Fruit fly (Drosophila melanogaster): Measurements from ENCODE around the gene b.
A peak's percentile ranks its signal among the peaks of the same experiment; 100 is the strongest.

The b gene

dm6 chr2L:13778648-13779047 lies 42.4 kb upstream of the b start (continued):
- TF ChIP-seq Atf-2 (GFP tag; optimal IDR thresholded peaks at IDR 0.05) = peak; percentile 38
- peak; percentile 66 for TF ChIP-seq CG13424 (tag; optimal IDR thresholded peaks at IDR 0.05)
- TF ChIP-seq CG6272 (GFP tag; IDR thresholded peaks at IDR 0.05) = no peak
- peak; percentile 35 for TF ChIP-seq CG1603 (tag; optimal IDR thresholded peaks at IDR 0.05)
- TF ChIP-seq gsb (GFP tag; IDR thresholded peaks at IDR 0.05) = no peak
- TF ChIP-seq Sox100B (GFP tag; optimal IDR thresholded peaks at IDR 0.05) = peak; percentile 68
- no peak; the same call in 1 of the 2 replicates for TF ChIP-seq CG1024 (GFP tag; IDR thresholded peaks at IDR 0.05)
- TF ChIP-seq CG6683 (GFP tag; optimal IDR thresholded peaks at IDR 0.05) = no peak
- TF ChIP-seq psq (GFP tag; optimal IDR thresholded peaks at IDR 0.05) = no peak
- no peak for TF ChIP-seq fru (optimal IDR thresholded peaks at IDR 0.05)
- peak; percentile 24; the same call in 1 of the 2 replicates for TF ChIP-seq onecut (GFP tag; IDR thresholded peaks at IDR 0.05)
- TF ChIP-seq CG15479 (GFP tag; optimal IDR thresholded peaks at IDR 0.05) = no peak
- TF ChIP-seq CG4424 (GFP tag; optimal IDR thresholded peaks at IDR 0.05) = peak; percentile 45
- peak; percentile 18 to 83 for TF ChIP-seq Hr51 (GFP tag; optimal IDR thresholded peaks at IDR 0.05)
- peak; percentile 51 for TF ChIP-seq CG12942 (GFP tag; optimal IDR thresholded peaks at IDR 0.05)
- peak; percentile 11 for TF ChIP-seq Hmx (GFP tag; optimal IDR thresholded peaks at IDR 0.05)
- TF ChIP-seq CG4282 (GFP tag; optimal IDR thresholded peaks at IDR 0.05) = no peak
- TF ChIP-seq CG17385 (GFP tag; optimal IDR thresholded peaks at IDR 0.05) = peak; percentile 75
- no peak for TF ChIP-seq p53 (GFP tag; optimal IDR thresholded peaks at IDR 0.05)
- TF ChIP-seq zfh1 (GFP tag; IDR thresholded peaks at IDR 0.05) = peak; percentile 51
- TF ChIP-seq Hey (tag; optimal IDR thresholded peaks at IDR 0.05) = no peak
- TF ChIP-seq CG10209 (GFP tag; optimal IDR thresholded peaks at IDR 0.05) = peak; percentile 73
- TF ChIP-seq CG33213 (GFP tag; optimal IDR thresholded peaks at IDR 0.05) = peak; percentile 21
- peak; percentile 39 to 54 for TF ChIP-seq Pdp1 (GFP tag; optimal IDR thresholded peaks at IDR 0.05)
- TF ChIP-seq CoRest (tag; optimal IDR thresholded peaks at IDR 0.05) = peak; percentile 82
- no peak for TF ChIP-seq C15 (GFP tag; IDR thresholded peaks at IDR 0.05)
- TF ChIP-seq sim (GFP tag; IDR thresholded peaks at IDR 0.05) = no peak
- peak; percentile 13 for TF ChIP-seq scrt (GFP tag; optimal IDR thresholded peaks at IDR 0.05)
- TF ChIP-seq CG15696 (tag; optimal IDR thresholded peaks at IDR 0.05) = no peak
- peak; percentile 58 for TF ChIP-seq Hsf (GFP tag; optimal IDR thresholded peaks at IDR 0.05)
- TF ChIP-seq CG15073 (GFP tag; optimal IDR thresholded peaks at IDR 0.05) = no peak
- TF ChIP-seq Drgx (GFP tag; IDR thresholded peaks at IDR 0.05) = peak; percentile 76
- peak; percentile 10 for TF ChIP-seq CG15514 (GFP tag; optimal IDR thresholded peaks at IDR 0.05)
- TF ChIP-seq hkb (optimal IDR thresholded peaks at IDR 0.05) = no peak
- peak; percentile 69 for TF ChIP-seq hkb (GFP tag; IDR thresholded peaks at IDR 0.05)
- TF ChIP-seq Jarid2 (GFP tag; optimal IDR thresholded peaks at IDR 0.05) = no peak
- TF ChIP-seq prd (optimal IDR thresholded peaks at IDR 0.05) = no peak
- TF ChIP-seq prd (GFP tag; IDR thresholded peaks at IDR 0.05) = peak; percentile 53; the same call in 2 of the 3 replicates
- TF ChIP-seq CG34224 (GFP tag; IDR thresholded peaks at IDR 0.05; ENCODE audit: partially characterized antibody) = no peak
- no peak for TF ChIP-seq sc (optimal IDR thresholded peaks at IDR 0.05)
- peak; percentile 36 for TF ChIP-seq sc (GFP tag; optimal IDR thresholded peaks at IDR 0.05)
- TF ChIP-seq Sin3A (optimal IDR thresholded peaks at IDR 0.05) = no peak
- TF ChIP-seq CG16779 (GFP tag; IDR thresholded peaks at IDR 0.05) = no peak
- TF ChIP-seq D19A (tag; optimal IDR thresholded peaks at IDR 0.05) = peak; percentile 66
- TF ChIP-seq CG17802 (tag; optimal IDR thresholded peaks at IDR 0.05) = no peak
- TF ChIP-seq ems (GFP tag; optimal IDR thresholded peaks at IDR 0.05) = peak; percentile 55
- TF ChIP-seq hb (GFP tag; IDR thresholded peaks at IDR 0.05; ENCODE audit: partially characterized antibody) = no peak
- peak; percentile 9 for TF ChIP-seq Sry-δ (GFP tag; optimal IDR thresholded peaks at IDR 0.05)
- no peak for TF ChIP-seq CG33557 (GFP tag; optimal IDR thresholded peaks at IDR 0.05)
- peak; percentile 41 for TF ChIP-seq Asciz (GFP tag; optimal IDR thresholded peaks at IDR 0.05)
- peak; percentile 40 for TF ChIP-seq CG13624 (GFP tag; optimal IDR thresholded peaks at IDR 0.05)
- TF ChIP-seq Dek (tag; optimal IDR thresholded peaks at IDR 0.05) = peak; percentile 54

Measured in whole organism, embryonic.